Worm (Caenorhabditis elegans): Measurements from ENCODE around the gene Y53G8AM.8.

The Y53G8AM.8 gene

DNA sequence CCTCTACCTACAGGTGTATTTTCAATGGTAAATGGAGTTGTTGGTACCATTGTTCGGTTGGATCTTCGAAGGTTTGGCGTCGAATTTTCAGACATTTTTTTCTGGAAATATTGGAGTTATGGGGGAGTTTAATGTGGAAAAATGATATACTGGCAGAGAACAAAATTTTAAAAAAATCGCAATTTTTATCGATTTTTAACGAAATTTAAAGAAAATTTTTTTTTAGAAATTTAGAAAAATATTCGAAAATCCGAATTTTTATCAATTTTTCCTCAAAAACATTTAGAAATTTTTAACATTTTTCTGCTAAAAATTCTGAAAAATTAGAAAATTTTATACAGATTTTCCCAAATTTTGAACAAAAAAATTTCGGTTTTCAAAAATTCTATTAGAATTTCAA is at the start of gene Y53G8AM.8:
TSS of gene Y53G8AM.8 (minus strand) at position 101 of the 400 bp plus-strand sequence.
- TF ChIP-seq sma-3 (GFP tag; optimal IDR thresholded peaks at IDR 0.05) (no peak), ama-1 (optimal IDR thresholded peaks at IDR 0.05) (no peak), nhr-12 (tag; optimal IDR thresholded peaks at IDR 0.05) (no peak), C34F6.9 (tag; optimal IDR thresholded peaks at IDR 0.05) (no peak), nhr-237 (tag; optimal IDR thresholded peaks at IDR 0.05) (no peak), crh-2 (tag; optimal IDR thresholded peaks at IDR 0.05) (no peak), nhr-23 (tag; optimal IDR thresholded peaks at IDR 0.05) (no peak), lin-11 (tag; optimal IDR thresholded peaks at IDR 0.05) (no peak), aly-2 (tag; optimal IDR thresholded peaks at IDR 0.05) (no peak)

DNA sequence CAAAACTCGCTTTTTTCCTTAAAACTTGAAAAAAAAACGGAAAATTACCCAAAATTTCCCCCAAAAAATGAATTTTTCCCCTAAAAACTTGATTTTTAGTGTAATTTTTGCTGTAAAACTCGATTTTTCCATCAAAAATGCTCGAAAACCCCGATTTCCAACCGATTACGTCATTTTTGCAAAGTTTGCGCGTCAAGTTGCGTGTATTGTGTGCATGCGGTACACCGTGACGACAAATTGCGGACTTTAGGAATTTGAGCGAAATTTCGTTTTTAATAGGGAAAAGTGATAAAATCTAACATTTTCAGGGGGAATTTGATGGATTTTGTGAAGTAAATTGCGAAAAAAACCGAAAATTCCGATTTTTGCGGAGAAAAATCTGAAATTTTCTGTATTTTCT is 45.4 kb upstream of the Y53G8AM.8 start:
- TF ChIP-seq nhr-129 (tag; optimal IDR thresholded peaks at IDR 0.05) (peak; percentile 93), elt-3 (tag; optimal IDR thresholded peaks at IDR 0.05) (no peak), unc-55 (GFP tag; optimal IDR thresholded peaks at IDR 0.05) (peak; percentile 80), aly-2 (tag; optimal IDR thresholded peaks at IDR 0.05) (no peak), alr-1 (tag; optimal IDR thresholded peaks at IDR 0.05) (no peak), ztf-1 (GFP tag; conservative IDR thresholded peaks at IDR 0.05) (no peak), nhr-23 (tag; optimal IDR thresholded peaks at IDR 0.05) (no peak), nhr-77 (tag; optimal IDR thresholded peaks at IDR 0.05) (no peak), nhr-237 (tag; optimal IDR thresholded peaks at IDR 0.05) (no peak), nhr-21 (tag; optimal IDR thresholded peaks at IDR 0.05) (no peak), ama-1 (optimal IDR thresholded peaks at IDR 0.05) (peak; percentile 44), nhr-25 (tag; optimal IDR thresholded peaks at IDR 0.05) (peak; percentile 56), lin-13 (GFP tag; optimal IDR thresholded peaks at IDR 0.05) (peak; percentile 54), F13H6.1 (tag; optimal IDR thresholded peaks at IDR 0.05) (peak; percentile 22), dmd-4 (tag; optimal IDR thresholded peaks at IDR 0.05) (no peak), nhr-10 (tag; optimal IDR thresholded peaks at IDR 0.05) (no peak), ceh-16 (tag; optimal IDR thresholded peaks at IDR 0.05) (no peak), lin-11 (tag; optimal IDR thresholded peaks at IDR 0.05) (no peak), unc-62 (GFP tag; optimal IDR thresholded peaks at IDR 0.05) (no peak), nhr-11 (tag; optimal IDR thresholded peaks at IDR 0.05) (no peak), lsy-2 (tag; optimal IDR thresholded peaks at IDR 0.05) (peak; percentile 69 to 91), blmp-1 (tag; optimal IDR thresholded peaks at IDR 0.05; ENCODE audit: insufficient read depth) (no peak), elt-1 (tag; optimal IDR thresholded peaks at IDR 0.05) (no peak), sma-3 (GFP tag; optimal IDR thresholded peaks at IDR 0.05) (peak; percentile 35), C34F6.9 (tag; optimal IDR thresholded peaks at IDR 0.05) (peak; percentile 80), mab-5 (tag; optimal IDR thresholded peaks at IDR 0.05) (no peak), ZK546.5 (tag; optimal IDR thresholded peaks at IDR 0.05) (no peak), fos-1 (tag; optimal IDR thresholded peaks at IDR 0.05) (peak; percentile 43), skn-1 (tag; optimal IDR thresholded peaks at IDR 0.05) (no peak), ceh-82 (tag; optimal IDR thresholded peaks at IDR 0.05) (no peak), crh-2 (tag; optimal IDR thresholded peaks at IDR 0.05) (peak; percentile 42), sma-9 (GFP tag; optimal IDR thresholded peaks at IDR 0.05) (no peak), sma-9 (tag; optimal IDR thresholded peaks at IDR 0.05) (no peak), unc-39 (tag; optimal IDR thresholded peaks at IDR 0.05) (no peak), nhr-6 (tag; optimal IDR thresholded peaks at IDR 0.05) (peak; percentile 65), lin-39 (tag; optimal IDR thresholded peaks at IDR 0.05) (no peak), sem-4 (tag; optimal IDR thresholded peaks at IDR 0.05) (no peak), gmeb-1 (tag; optimal IDR thresholded peaks at IDR 0.05) (peak; percentile 69), mdl-1 (tag; optimal IDR thresholded peaks at IDR 0.05) (no peak), snpc-4 (tag; optimal IDR thresholded peaks at IDR 0.05) (peak; percentile 21), ztf-4 (tag; optimal IDR thresholded peaks at IDR 0.05) (no peak), egl-27 (tag; optimal IDR thresholded peaks at IDR 0.05) (no peak), mbf-1 (tag; optimal IDR thresholded peaks at IDR 0.05) (no peak), R02D3.7 (tag; optimal IDR thresholded peaks at IDR 0.05) (no peak), peb-1 (tag; optimal IDR thresholded peaks at IDR 0.05) (no peak), zag-1 (tag; optimal IDR thresholded peaks at IDR 0.05) (no peak), nhr-12 (tag; optimal IDR thresholded peaks at IDR 0.05) (no peak), ztf-11 (tag; optimal IDR thresholded peaks at IDR 0.05) (no peak), Y55F3AM.14 (GFP tag; optimal IDR thresholded peaks at IDR 0.05) (no peak)

Data from whole organism, L2 larva.